Worm (Caenorhabditis elegans) whole organism, L2 larva: ENCODE results near the gene T28A11.4.

Experiments used
- C34F6.9 ChIP-seq: fragments of 150-350 bp; optimal IDR thresholded peaks from 2 replicates; lab custom pipeline; 2014; ENCODE audit warnings: missing biosample characterization, missing genetic modification characterization
- F13H6.1 ChIP-seq: sonication (generic microtip); optimal IDR thresholded peaks from 2 replicates; lab custom pipeline; 2016; ENCODE audit warnings: missing genetic modification characterization, missing compliant biosample characterization
- R02D3.7 ChIP-seq: fragments of 150-350 bp; optimal IDR thresholded peaks from 2 replicates; lab custom pipeline; 2014; ENCODE audit warnings: missing biosample characterization, missing genetic modification characterization
- Y55F3AM.14 ChIP-seq: fragments of 200-800 bp; sonication (Bioruptor generic); optimal IDR thresholded peaks from 2 replicates; lab custom pipeline; 2018; ENCODE audit warnings: mild to moderate bottlenecking, missing genetic modification characterization, missing compliant biosample characterization
- alr-1 ChIP-seq: fragments of 150-350 bp; optimal IDR thresholded peaks from 2 replicates; lab custom pipeline; 2014; ENCODE audit warnings: missing biosample characterization, missing genetic modification characterization
- aly-2 ChIP-seq: fragments of 150-350 bp; optimal IDR thresholded peaks from 2 replicates; lab custom pipeline; 2014; ENCODE audit warnings: missing biosample characterization, missing genetic modification characterization
- ama-1 ChIP-seq: fragments of 150-350 bp; optimal IDR thresholded peaks from 2 replicates; lab custom pipeline; 2018; ENCODE audit warnings: inconsistent platforms
- blmp-1 ChIP-seq: sonication (generic microtip); optimal IDR thresholded peaks from 2 replicates; lab custom pipeline; 2017; ENCODE audit warnings: missing genetic modification characterization, mild to moderate bottlenecking, missing compliant biosample characterization, antibody characterized with exemption, moderate library complexity; ENCODE audit not compliant: insufficient read depth
- ceh-16 ChIP-seq: fragments of 150-350 bp; optimal IDR thresholded peaks from 2 replicates; lab custom pipeline; 2014; ENCODE audit warnings: missing biosample characterization, missing genetic modification characterization
- ceh-82 ChIP-seq: fragments of 150-350 bp; optimal IDR thresholded peaks from 2 replicates; lab custom pipeline; 2014; ENCODE audit warnings: missing biosample characterization, missing genetic modification characterization
- dmd-4 ChIP-seq: sonication (generic microtip); optimal IDR thresholded peaks from 2 replicates; lab custom pipeline; 2017; ENCODE audit warnings: missing biosample characterization, missing genetic modification characterization
- egl-27 ChIP-seq: sonication (generic microtip); optimal IDR thresholded peaks from 3 replicates; lab custom pipeline; 2017; ENCODE audit warnings: missing biosample characterization, missing genetic modification reagents, missing genetic modification characterization
- elt-3 ChIP-seq: sonication (generic microtip); optimal IDR thresholded peaks from 2 replicates; lab custom pipeline; 2017; ENCODE audit warnings: missing biosample characterization, missing genetic modification characterization
- lsy-2 ChIP-seq, 2 experiments: fragments of 150-350 bp in 1 of 2; sonication (generic microtip) in 1 of 2; optimal IDR thresholded peaks; 2 replicates each; lab custom pipeline; 2014 to 2017; ENCODE audit warnings: missing biosample characterization in 2 of 2, missing genetic modification characterization in 2 of 2
- mbf-1 ChIP-seq: sonication (generic microtip); optimal IDR thresholded peaks from 2 replicates; lab custom pipeline; 2017; ENCODE audit warnings: missing biosample characterization, missing genetic modification characterization
- mdl-1 ChIP-seq, 2 experiments: fragments of 150-350 bp in 1 of 2; sonication (generic microtip) in 1 of 2; optimal IDR thresholded peaks; 2 replicates each; lab custom pipeline; 2017; ENCODE audit warnings: missing biosample characterization in 2 of 2, missing genetic modification characterization in 2 of 2
- nhr-11 ChIP-seq: fragments of 150-350 bp; optimal IDR thresholded peaks from 2 replicates; lab custom pipeline; 2014; ENCODE audit warnings: missing biosample characterization, missing genetic modification characterization
- nhr-21 ChIP-seq: fragments of 150-350 bp; optimal IDR thresholded peaks from 2 replicates; lab custom pipeline; 2014; ENCODE audit warnings: missing biosample characterization, missing genetic modification characterization
- nhr-237 ChIP-seq: fragments of 150-350 bp; optimal IDR thresholded peaks from 2 replicates; lab custom pipeline; 2014; ENCODE audit warnings: missing biosample characterization, missing genetic modification characterization
- nhr-25 ChIP-seq: fragments of 150-350 bp; sonication (generic microtip); optimal IDR thresholded peaks from 3 replicates; lab custom pipeline; 2014; ENCODE audit warnings: missing biosample characterization, missing genetic modification characterization
- nhr-6 ChIP-seq: fragments of 150-350 bp; optimal IDR thresholded peaks from 2 replicates; lab custom pipeline; 2014; ENCODE audit warnings: missing biosample characterization, missing genetic modification characterization
- peb-1 ChIP-seq: fragments of 150-350 bp; optimal IDR thresholded peaks from 2 replicates; lab custom pipeline; 2014; ENCODE audit warnings: missing biosample characterization, missing genetic modification characterization
- sem-4 ChIP-seq: fragments of 150-350 bp; optimal IDR thresholded peaks from 2 replicates; lab custom pipeline; 2014; ENCODE audit warnings: missing biosample characterization, missing genetic modification reagents, missing genetic modification characterization
- sma-3 ChIP-seq: sonication (generic microtip); optimal IDR thresholded peaks from 2 replicates; lab custom pipeline; 2016; ENCODE audit warnings: missing genetic modification reagents, missing genetic modification characterization, missing compliant biosample characterization
- sma-9 ChIP-seq, 2 experiments: fragments of 150-350 bp in 1 of 2; sonication (generic microtip) in 1 of 2; optimal IDR thresholded peaks; 2 replicates each; lab custom pipeline; 2014 to 2016; ENCODE audit warnings: missing genetic modification characterization in 2 of 2, mild to moderate bottlenecking in 1 of 2, missing biosample characterization in 1 of 2, missing compliant biosample characterization in 1 of 2, missing genetic modification reagents in 1 of 2, moderate library complexity in 1 of 2
- snpc-4 ChIP-seq: fragments of 150-350 bp; optimal IDR thresholded peaks from 2 replicates; lab custom pipeline; 2014; ENCODE audit warnings: missing biosample characterization, missing genetic modification characterization
- unc-39 ChIP-seq: fragments of 150-350 bp; optimal IDR thresholded peaks from 2 replicates; lab custom pipeline; 2014; ENCODE audit warnings: missing biosample characterization, missing genetic modification characterization
- unc-55 ChIP-seq: fragments of 150-350 bp; sonication (generic microtip); optimal IDR thresholded peaks from 3 replicates; lab custom pipeline; 2014; ENCODE audit warnings: missing biosample characterization, missing genetic modification reagents, missing genetic modification characterization
- unc-62 ChIP-seq: fragments of 150-350 bp; optimal IDR thresholded peaks from 2 replicates; lab custom pipeline; 2014; ENCODE audit warnings: missing biosample characterization, missing genetic modification reagents, missing genetic modification characterization

T28A11.4 gene

ce11 chrV:3267950-3268349 is 5.9 kb upstream of the T28A11.4 start, which contains the start of gene T28A11.18:
T28A11.18 (minus strand) TSS chrV:3268050.
- TF ChIP-seq unc-62 (GFP tag; lab: Kevin White, UChicago) (no peak), sma-3 (GFP tag; lab: Kevin White, UChicago) (no peak), nhr-237 (no peak), ceh-16 (tag; lab: Kevin White, UChicago) (no peak), ceh-82 (tag; lab: Kevin White, UChicago) (no peak), aly-2 (tag; lab: Kevin White, UChicago) (no peak), C34F6.9 (tag; lab: Kevin White, UChicago) (no peak), egl-27 (no peak), unc-39 (tag; lab: Kevin White, UChicago) (no peak), elt-3 (tag; lab: Kevin White, UChicago) (no peak), mdl-1 (tag; optimal IDR thresholded peaks at IDR 0.05; lab: Kevin White, UChicago) (no peak)
- TF ChIP-seq, all 48 proteins: peak for 0

- TF ChIP-seq ceh-16 (tag; lab: Kevin White, UChicago) (no peak), R02D3.7 (tag; lab: Kevin White, UChicago) (no peak), sma-9 (GFP tag; optimal IDR thresholded peaks at IDR 0.05; lab: Kevin White, UChicago) (peak; percentile 33), sma-9 (tag; optimal IDR thresholded peaks at IDR 0.05; lab: Kevin White, UChicago) (no peak)
These were observed 4.4 kb upstream of the T28A11.4 start, which contains the start of gene T28A11.19 for ce11 chrV:3269407-3269806. T28A11.19 (minus strand) TSS chrV:3269514.

- TF ChIP-seq unc-39 (tag; lab: Kevin White, UChicago) (no peak), mdl-1 (tag; optimal IDR thresholded peaks at IDR 0.05; lab: Kevin White, UChicago) (no peak), egl-27 (no peak), snpc-4 (no peak), peb-1 (tag; lab: Kevin White, UChicago) (no peak), nhr-6 (tag; lab: Kevin White, UChicago) (no peak), ama-1 (lab: Kevin White, UChicago) (no peak)
These were observed 694 bp upstream of the T28A11.4 start, which contains the start of gene T28A11.20 for ce11 chrV:3273156-3273555. T28A11.20 (minus strand) TSS chrV:3273256.

ce11 chrV:3275033-3275432 is 1.2 kb downstream of the T28A11.4 start, which contains the start of gene T28A11.3:
T28A11.3 (plus strand) TSS chrV:3275333.
- no peak for TF ChIP-seq blmp-1
- TF ChIP-seq lsy-2 (tag; optimal IDR thresholded peaks at IDR 0.05; lab: Kevin White, UChicago): no peak
- TF ChIP-seq alr-1 (tag; lab: Kevin White, UChicago): no peak
- no peak for TF ChIP-seq ceh-16 (tag; lab: Kevin White, UChicago)
- no peak for TF ChIP-seq ceh-82 (tag; lab: Kevin White, UChicago)
- no peak for TF ChIP-seq nhr-11
- no peak for TF ChIP-seq unc-55 (GFP tag; lab: Kevin White, UChicago)
- no peak for TF ChIP-seq R02D3.7 (tag; lab: Kevin White, UChicago)
- TF ChIP-seq elt-3 (tag; lab: Kevin White, UChicago): no peak
- no peak for TF ChIP-seq mbf-1
- TF ChIP-seq nhr-21 (tag; lab: Kevin White, UChicago): no peak
- no peak for TF ChIP-seq nhr-25 (tag; lab: Kevin White, UChicago)
- TF ChIP-seq unc-62 (GFP tag; lab: Kevin White, UChicago): no peak
- no peak for TF ChIP-seq dmd-4 (tag; lab: Kevin White, UChicago)
- TF ChIP-seq ama-1 (lab: Kevin White, UChicago): no peak
- TF ChIP-seq Y55F3AM.14 (GFP tag; lab: Kevin White, UChicago): no peak

- TF ChIP-seq F13H6.1 (tag; lab: Kevin White, UChicago) (peak; percentile 80), sma-9 (GFP tag; optimal IDR thresholded peaks at IDR 0.05; lab: Kevin White, UChicago) (peak; percentile 92), sma-9 (tag; optimal IDR thresholded peaks at IDR 0.05; lab: Kevin White, UChicago) (no peak), sem-4 (tag; lab: Kevin White, UChicago) (peak; percentile 4), Y55F3AM.14 (GFP tag; lab: Kevin White, UChicago) (no peak)
These were observed 2.3 kb downstream of the T28A11.4 start for ce11 chrV:3276184-3276583.

ce11 chrV:3278101-3278639 is 4.3 kb downstream of the T28A11.4 start, which contains the start of gene fbxa-64:
fbxa-64 (minus strand) TSS chrV:3278151.
- TF ChIP-seq C34F6.9 (tag; lab: Kevin White, UChicago): peak; percentile 9
- peak in 1 of 2 experiments; percentile 18 for TF ChIP-seq lsy-2 (tag; optimal IDR thresholded peaks at IDR 0.05; lab: Kevin White, UChicago)
- no peak for TF ChIP-seq unc-55 (GFP tag; lab: Kevin White, UChicago)
- TF ChIP-seq, all 48 proteins: peak for 2
